Worm (Caenorhabditis elegans): ENCODE data around the gene F44G4.3.

The F44G4.3 gene

ce11 chrII:8962206-8962605 lies 35.3 kb downstream of the F44G4.3 start:
- peak in 1 of 3 experiments; percentile 1 for TF ChIP-seq dpl-1 (GFP tag; optimal IDR thresholded peaks at IDR 0.05)
- peak; percentile 22 for TF ChIP-seq mep-1 (tag; optimal IDR thresholded peaks at IDR 0.05)
- TF ChIP-seq rnt-1 (tag; optimal IDR thresholded peaks at IDR 0.05): peak; percentile 71
- TF ChIP-seq efl-1 (optimal IDR thresholded peaks at IDR 0.05): peak; percentile 9 to 12
- TF ChIP-seq efl-1 (GFP tag; optimal IDR thresholded peaks at IDR 0.05 in 1 of 2): peak in 1 of 2 experiments; percentile 54
- TF ChIP-seq hlh-17 (GFP tag; optimal IDR thresholded peaks at IDR 0.05; ENCODE audit: borderline replicate concordance): no peak
- peak; percentile 21 for TF ChIP-seq swsn-7 (tag; optimal IDR thresholded peaks at IDR 0.05)
- peak; percentile 84 for TF ChIP-seq dsc-1 (tag; optimal IDR thresholded peaks at IDR 0.05)
- peak; percentile 74 for TF ChIP-seq nhr-71 (tag; optimal IDR thresholded peaks at IDR 0.05)
- peak in 1 of 2 experiments; percentile 24 for TF ChIP-seq lin-35 (GFP tag; optimal IDR thresholded peaks at IDR 0.05)
- TF ChIP-seq lin-39 (tag; optimal IDR thresholded peaks at IDR 0.05): peak; percentile 45
- no peak for TF ChIP-seq egl-13 (tag; optimal IDR thresholded peaks at IDR 0.05)
- TF ChIP-seq fkh-4 (tag; optimal IDR thresholded peaks at IDR 0.05; ENCODE audit: borderline replicate concordance): peak; percentile 62
- peak; percentile 29 for TF ChIP-seq unc-130 (tag; optimal IDR thresholded peaks at IDR 0.05)
- TF ChIP-seq nhr-19 (GFP tag; conservative IDR thresholded peaks at IDR 0.05): peak; percentile 54
- no peak for TF ChIP-seq ama-1 (optimal IDR thresholded peaks at IDR 0.05)
- TF ChIP-seq nhr-85 (tag): no peak
- peak; percentile 23 for TF ChIP-seq nhr-47 (tag; optimal IDR thresholded peaks at IDR 0.05)
- peak; percentile 7 to 48 for TF ChIP-seq lsy-2 (tag; optimal IDR thresholded peaks at IDR 0.05)
- TF ChIP-seq lin-14 (GFP tag; optimal IDR thresholded peaks at IDR 0.05): peak; percentile 94
- TF ChIP-seq snu-23 (GFP tag; optimal IDR thresholded peaks at IDR 0.05): peak; percentile 46
- TF ChIP-seq vab-15 (tag; optimal IDR thresholded peaks at IDR 0.05): no peak
- TF ChIP-seq aly-2 (tag; optimal IDR thresholded peaks at IDR 0.05): peak; percentile 53

- no peak for TF ChIP-seq nhr-76 (tag; optimal IDR thresholded peaks at IDR 0.05)
- TF ChIP-seq nhr-20 (tag; optimal IDR thresholded peaks at IDR 0.05): no peak
- TF ChIP-seq unc-30 (tag; optimal IDR thresholded peaks at IDR 0.05): no peak
- TF ChIP-seq C34B4.2 (tag; optimal IDR thresholded peaks at IDR 0.05): no peak
- TF ChIP-seq lsy-2 (tag; optimal IDR thresholded peaks at IDR 0.05): no peak
- no peak for TF ChIP-seq hlh-17 (GFP tag; optimal IDR thresholded peaks at IDR 0.05; ENCODE audit: borderline replicate concordance)
- TF ChIP-seq sup-37 (GFP tag; optimal IDR thresholded peaks at IDR 0.05): no peak
- peak; percentile 42 for TF ChIP-seq unc-130 (tag; optimal IDR thresholded peaks at IDR 0.05)
- no peak for TF ChIP-seq nhr-84 (tag; optimal IDR thresholded peaks at IDR 0.05)
- no peak for TF ChIP-seq Y116A8C.19 (tag; optimal IDR thresholded peaks at IDR 0.05; ENCODE audit: borderline replicate concordance)
- TF ChIP-seq jun-1 (tag; optimal IDR thresholded peaks at IDR 0.05): no peak
- no peak for TF ChIP-seq aly-2 (tag; optimal IDR thresholded peaks at IDR 0.05)
- no peak for TF ChIP-seq nhr-12 (tag; optimal IDR thresholded peaks at IDR 0.05)
- no peak for TF ChIP-seq dpl-1 (GFP tag; optimal IDR thresholded peaks at IDR 0.05)
- TF ChIP-seq nhr-71 (tag; optimal IDR thresholded peaks at IDR 0.05): peak; percentile 15
- no peak for TF ChIP-seq ces-1 (GFP tag; optimal IDR thresholded peaks at IDR 0.05)
- no peak for TF ChIP-seq hpl-2 (GFP tag; optimal IDR thresholded peaks at IDR 0.05)
- no peak for TF ChIP-seq nhr-28 (tag; optimal IDR thresholded peaks at IDR 0.05)
- TF ChIP-seq alr-1 (tag; optimal IDR thresholded peaks at IDR 0.05; ENCODE audit: borderline replicate concordance): no peak
- TF ChIP-seq nhr-47 (tag; optimal IDR thresholded peaks at IDR 0.05): no peak
- no peak for TF ChIP-seq C16A3.4 (tag; optimal IDR thresholded peaks at IDR 0.05)
- TF ChIP-seq snu-23 (GFP tag; optimal IDR thresholded peaks at IDR 0.05): no peak
- TF ChIP-seq elt-2 (tag; optimal IDR thresholded peaks at IDR 0.05): no peak
- TF ChIP-seq ceh-8 (GFP tag; optimal IDR thresholded peaks at IDR 0.05): no peak
- peak; percentile 42 for TF ChIP-seq lin-14 (GFP tag; optimal IDR thresholded peaks at IDR 0.05)
- TF ChIP-seq ztf-4 (tag; optimal IDR thresholded peaks at IDR 0.05): no peak
- TF ChIP-seq xbp-1 (tag; optimal IDR thresholded peaks at IDR 0.05): no peak
- no peak for TF ChIP-seq skn-1 (tag; optimal IDR thresholded peaks at IDR 0.05)
- no peak for TF ChIP-seq blmp-1 (tag; optimal IDR thresholded peaks at IDR 0.05)
- TF ChIP-seq nhr-77 (tag; optimal IDR thresholded peaks at IDR 0.05): no peak
- no peak for TF ChIP-seq unc-98 (GFP tag; IDR thresholded peaks at IDR 0.05)
- no peak for TF ChIP-seq lin-39 (tag; optimal IDR thresholded peaks at IDR 0.05)
- no peak for TF ChIP-seq snpc-4 (tag; optimal IDR thresholded peaks at IDR 0.05)
- no peak for TF ChIP-seq nhr-19 (GFP tag; conservative IDR thresholded peaks at IDR 0.05)
- no peak for TF ChIP-seq hlh-4 (tag; optimal IDR thresholded peaks at IDR 0.05)
- no peak for TF ChIP-seq efl-3 (GFP tag; optimal IDR thresholded peaks at IDR 0.05)
- TF ChIP-seq fkh-10 (GFP tag; optimal IDR thresholded peaks at IDR 0.05): no peak
- TF ChIP-seq nhr-237 (tag; optimal IDR thresholded peaks at IDR 0.05): no peak
- peak; percentile 62 for TF ChIP-seq rnt-1 (tag; optimal IDR thresholded peaks at IDR 0.05)
- TF ChIP-seq grh-1 (GFP tag; IDR thresholded peaks at IDR 0.05): no peak
Observed at ce11 chrII:8961450-8961849, 36.0 kb downstream of the F44G4.3 start.
